Fruit fly (Drosophila melanogaster) whole organism, embryonic: Measurements from ENCODE around the gene CG12477.

Experiments
- BEAF-32 ChIP-seq: fragments of 200-800 bp; sonication (Bioruptor generic); optimal IDR thresholded peaks from 3 replicates; lab custom pipeline; 2017; ENCODE audit warnings: missing biosample characterization, missing genetic modification characterization, mild to moderate bottlenecking, moderate library complexity, missing genetic modification reagents
- C15 ChIP-seq: fragments of 200-800 bp; sonication (Bioruptor generic); IDR thresholded peaks from 3 replicates; pipeline ENCODE4 v1.3.6; 2022; ENCODE audit warnings: missing biosample characterization, missing genetic modification characterization
- CG12071 ChIP-seq: fragments of 200-800 bp; sonication (Bioruptor generic); optimal IDR thresholded peaks from 3 replicates; lab custom pipeline; 2018; ENCODE audit warnings: missing biosample characterization, mild to moderate bottlenecking, missing genetic modification characterization
- CG13287 ChIP-seq: fragments of 200-800 bp; sonication (Bioruptor generic); IDR thresholded peaks from 2 replicates; pipeline ENCODE4 v1.3.6; 2022; ENCODE audit warnings: missing biosample characterization, missing genetic modification characterization; ENCODE audit not compliant: partially characterized antibody
- CG14050 ChIP-seq: fragments of 200-800 bp; sonication (Bioruptor generic); IDR thresholded peaks from 3 replicates; pipeline ENCODE4 v1.3.6; 2022; ENCODE audit warnings: missing biosample characterization, missing genetic modification characterization
- CG15011 ChIP-seq: fragments of 200-800 bp; sonication (Bioruptor generic); optimal IDR thresholded peaks from 3 replicates; lab custom pipeline; 2018; ENCODE audit warnings: missing biosample characterization, mild to moderate bottlenecking, missing genetic modification characterization
- CG1647 ChIP-seq: fragments of 200-800 bp; sonication (Bioruptor generic); optimal IDR thresholded peaks from 3 replicates; lab custom pipeline; 2016; ENCODE audit warnings: missing biosample characterization, missing genetic modification characterization
- CG17568 ChIP-seq: fragments of 200-800 bp; sonication (Bioruptor generic); optimal IDR thresholded peaks from 2 replicates; lab custom pipeline; 2018; ENCODE audit warnings: missing biosample characterization, mild to moderate bottlenecking, missing genetic modification characterization, moderate library complexity
- CG2678 ChIP-seq: fragments of 200-800 bp; sonication (Bioruptor generic); optimal IDR thresholded peaks from 3 replicates; lab custom pipeline; 2019; ENCODE audit warnings: missing biosample characterization, mild to moderate bottlenecking, missing genetic modification characterization, moderate library complexity
- CG31365 ChIP-seq: fragments of 200-800 bp; sonication (Bioruptor generic); optimal IDR thresholded peaks from 2 replicates; lab custom pipeline; 2018; ENCODE audit warnings: missing biosample characterization, mild to moderate bottlenecking, missing genetic modification characterization
- CG32767 ChIP-seq: fragments of 200-800 bp; sonication (Bioruptor generic); IDR thresholded peaks from 2 replicates; pipeline ENCODE4 v1.3.6; 2022; ENCODE audit warnings: missing biosample characterization, missing genetic modification characterization
- CG4404 ChIP-seq: fragments of 200-800 bp; sonication (Bioruptor generic); IDR thresholded peaks from 2 replicates; pipeline ENCODE4 v1.3.6; 2022; ENCODE audit warnings: missing biosample characterization, missing genetic modification characterization
- CG4617 ChIP-seq: fragments of 200-800 bp; sonication (Bioruptor generic); optimal IDR thresholded peaks from 3 replicates; lab custom pipeline; 2016; ENCODE audit warnings: missing biosample characterization, missing genetic modification characterization, borderline replicate concordance
- CG5180 ChIP-seq: fragments of 200-800 bp; sonication (Bioruptor generic); optimal IDR thresholded peaks from 3 replicates; lab custom pipeline; 2017; ENCODE audit warnings: missing biosample characterization, missing genetic modification characterization, mild to moderate bottlenecking, moderate library complexity, missing genetic modification reagents
- CG7556 ChIP-seq: fragments of 200-800 bp; sonication (Bioruptor generic); optimal IDR thresholded peaks from 2 replicates; lab custom pipeline; 2017; ENCODE audit warnings: missing biosample characterization, mild to moderate bottlenecking, missing genetic modification characterization
- CG8281 ChIP-seq: fragments of 200-800 bp; sonication (Bioruptor generic); optimal IDR thresholded peaks from 2 replicates; lab custom pipeline; 2018; ENCODE audit warnings: missing biosample characterization, mild to moderate bottlenecking, missing genetic modification characterization, moderate library complexity
- CG8924 ChIP-seq: fragments of 200-800 bp; optimal IDR thresholded peaks from 3 replicates; lab custom pipeline; 2019; ENCODE audit warnings: missing biosample characterization, mild to moderate bottlenecking, missing genetic modification characterization, moderate library complexity
- CoRest ChIP-seq: fragments of 200-800 bp; sonication (Bioruptor generic); optimal IDR thresholded peaks from 3 replicates; lab custom pipeline; 2018; ENCODE audit warnings: missing biosample characterization, mild to moderate bottlenecking, missing genetic modification characterization, moderate library complexity
- D ChIP-seq, 2 experiments: fragments of 200-800 bp in 1 of 2; fragments of >200 bp in 1 of 2; sonication (Bioruptor generic) in 1 of 2; optimal IDR thresholded peaks; 2 replicates in 1 of 2; 3 replicates in 1 of 2; lab custom pipeline; 2017; ENCODE audit warnings: mild to moderate bottlenecking in 1 of 2, missing biosample characterization in 1 of 2, missing genetic modification characterization in 1 of 2, missing genetic modification reagents in 1 of 2
- Dbx ChIP-seq: fragments of 200-800 bp; sonication (Bioruptor generic); IDR thresholded peaks from 3 replicates; pipeline ENCODE4 v1.3.6; 2022; ENCODE audit warnings: missing biosample characterization, missing genetic modification characterization
- Dfd ChIP-seq, 2 experiments: fragments of >200 bp; optimal IDR thresholded peaks; 2 replicates each; lab custom pipeline; 2017; ENCODE audit warnings: missing biosample characterization in 2 of 2, missing genetic modification characterization in 2 of 2
- Dref ChIP-seq: fragments of 200-800 bp; sonication (Bioruptor generic); IDR thresholded peaks from 2 replicates; pipeline ENCODE4 v1.3.6; 2022; ENCODE audit warnings: missing biosample characterization, missing genetic modification characterization
- Drgx ChIP-seq: fragments of 200-800 bp; sonication (Bioruptor generic); IDR thresholded peaks from 2 replicates; pipeline ENCODE4 v1.3.6; 2022; ENCODE audit warnings: missing biosample characterization, missing genetic modification characterization
- Ets97D ChIP-seq: fragments of 200-800 bp; sonication (Bioruptor generic); optimal IDR thresholded peaks from 3 replicates; lab custom pipeline; 2016; ENCODE audit warnings: missing biosample characterization, missing genetic modification characterization
- Fer3 ChIP-seq: fragments of 200-800 bp; sonication (Bioruptor generic); optimal IDR thresholded peaks from 2 replicates; lab custom pipeline; 2018; ENCODE audit warnings: missing biosample characterization, mild to moderate bottlenecking, missing genetic modification characterization, moderate library complexity
- Lpt ChIP-seq: fragments of >200 bp; optimal IDR thresholded peaks from 2 replicates; lab custom pipeline; 2018; ENCODE audit warnings: missing biosample characterization, missing genetic modification characterization
- Mrtf ChIP-seq: fragments of 200-800 bp; sonication (Bioruptor generic); IDR thresholded peaks from 3 replicates; pipeline ENCODE4 v1.3.6; 2022; ENCODE audit warnings: missing biosample characterization, missing genetic modification characterization
- NFAT ChIP-seq: fragments of 200-800 bp; sonication (Bioruptor generic); IDR thresholded peaks from 2 replicates; pipeline ENCODE4 v1.3.6; 2022; ENCODE audit warnings: missing biosample characterization, missing genetic modification characterization
- Oaz ChIP-seq: fragments of 200-800 bp; sonication (Bioruptor generic); IDR thresholded peaks from 2 replicates; pipeline ENCODE4 v1.3.6; 2022; ENCODE audit warnings: missing biosample characterization, missing genetic modification characterization
- PHDP ChIP-seq: fragments of 200-800 bp; sonication (Bioruptor generic); optimal IDR thresholded peaks from 3 replicates; lab custom pipeline; 2018; ENCODE audit warnings: missing biosample characterization, mild to moderate bottlenecking, missing genetic modification characterization, moderate library complexity
- Pdp1 ChIP-seq, 2 experiments: fragments of 200-800 bp; sonication (Bioruptor generic); optimal IDR thresholded peaks; 3 replicates each; lab custom pipeline; 2016; ENCODE audit warnings: missing biosample characterization in 2 of 2, missing genetic modification characterization in 2 of 2, mild to moderate bottlenecking in 1 of 2, moderate library complexity in 1 of 2
- ac ChIP-seq: fragments of 200-800 bp; sonication (Bioruptor generic); optimal IDR thresholded peaks from 3 replicates; lab custom pipeline; 2017; ENCODE audit warnings: missing biosample characterization, mild to moderate bottlenecking, missing genetic modification characterization
- ap ChIP-seq: fragments of 200-800 bp; sonication (Bioruptor generic); IDR thresholded peaks from 2 replicates; pipeline ENCODE4 v1.3.6; 2022; ENCODE audit warnings: missing biosample characterization, missing genetic modification characterization
- ash1 ChIP-seq: fragments of 200-800 bp; sonication (Bioruptor generic); optimal IDR thresholded peaks from 2 replicates; lab custom pipeline; 2018; ENCODE audit warnings: missing biosample characterization, mild to moderate bottlenecking, missing genetic modification characterization
- az2 ChIP-seq: fragments of 200-800 bp; sonication (Bioruptor generic); optimal IDR thresholded peaks from 3 replicates; lab custom pipeline; 2016; ENCODE audit warnings: missing biosample characterization, missing genetic modification characterization
- bab2 ChIP-seq: fragments of 200-800 bp; sonication (Bioruptor generic); optimal IDR thresholded peaks from 2 replicates; lab custom pipeline; 2016; ENCODE audit warnings: missing biosample characterization, missing genetic modification characterization
- ci ChIP-seq: fragments of 200-800 bp; sonication (Bioruptor generic); IDR thresholded peaks from 3 replicates; pipeline ENCODE4 v1.3.6; 2022; ENCODE audit warnings: missing biosample characterization, missing genetic modification characterization
- croc ChIP-seq: fragments of 200-800 bp; sonication (Bioruptor generic); conservative IDR thresholded peaks from 3 replicates; pipeline ENCODE4 v1.3.6; 2022; ENCODE audit warnings: missing biosample characterization, missing genetic modification characterization
- dan ChIP-seq: fragments of 200-800 bp; sonication (Bioruptor generic); IDR thresholded peaks from 2 replicates; pipeline ENCODE4 v1.3.6; 2022; ENCODE audit warnings: missing biosample characterization, missing genetic modification characterization
- dimm ChIP-seq: fragments of 200-800 bp; sonication (Bioruptor generic); IDR thresholded peaks from 2 replicates; pipeline ENCODE4 v1.3.6; 2022; ENCODE audit warnings: missing biosample characterization, missing genetic modification characterization
- en ChIP-seq: fragments of 200-800 bp; sonication (Bioruptor generic); optimal IDR thresholded peaks from 2 replicates; lab custom pipeline; 2016; ENCODE audit warnings: missing biosample characterization, missing genetic modification characterization
- gsb ChIP-seq: fragments of 200-800 bp; sonication (Bioruptor generic); IDR thresholded peaks from 2 replicates; pipeline ENCODE4 v1.3.6; 2022; ENCODE audit warnings: missing biosample characterization, missing genetic modification characterization
- her ChIP-seq: fragments of 200-800 bp; sonication (Bioruptor generic); optimal IDR thresholded peaks from 2 replicates; lab custom pipeline; 2016; ENCODE audit warnings: missing biosample characterization, missing genetic modification characterization
- kah ChIP-seq: fragments of 200-800 bp; sonication (Bioruptor generic); optimal IDR thresholded peaks from 2 replicates; lab custom pipeline; 2018; ENCODE audit warnings: missing biosample characterization, mild to moderate bottlenecking, missing genetic modification characterization
- lola ChIP-seq, 3 experiments: fragments of >200 bp in 2 of 3; fragments of 200-800 bp in 1 of 3; sonication (Bioruptor generic) in 1 of 3; optimal IDR thresholded peaks; 2 replicates each; lab custom pipeline; 2017 to 2019; ENCODE audit warnings: missing biosample characterization in 3 of 3, missing genetic modification characterization in 3 of 3, mild to moderate bottlenecking in 1 of 3, moderate library complexity in 1 of 3
- pho ChIP-seq: fragments of 200-800 bp; sonication (Bioruptor generic); optimal IDR thresholded peaks from 2 replicates; lab custom pipeline; 2016; ENCODE audit warnings: missing biosample characterization, missing genetic modification characterization
- psq ChIP-seq: fragments of 200-800 bp; sonication (Bioruptor generic); optimal IDR thresholded peaks from 2 replicates; lab custom pipeline; 2017; ENCODE audit warnings: missing biosample characterization, missing genetic modification characterization
- pum ChIP-seq: fragments of 200-800 bp; sonication (Bioruptor generic); optimal IDR thresholded peaks from 2 replicates; lab custom pipeline; 2016; ENCODE audit warnings: missing biosample characterization, missing genetic modification characterization
- shn ChIP-seq: fragments of 200-800 bp; sonication (Bioruptor generic); optimal IDR thresholded peaks from 3 replicates; lab custom pipeline; 2016; ENCODE audit warnings: missing biosample characterization, missing genetic modification characterization
- toy ChIP-seq: fragments of 200-800 bp; sonication (Bioruptor generic); IDR thresholded peaks from 2 replicates; pipeline ENCODE4 v1.3.6; 2022; ENCODE audit warnings: missing biosample characterization, missing genetic modification characterization

The CG12477 gene

DNA sequence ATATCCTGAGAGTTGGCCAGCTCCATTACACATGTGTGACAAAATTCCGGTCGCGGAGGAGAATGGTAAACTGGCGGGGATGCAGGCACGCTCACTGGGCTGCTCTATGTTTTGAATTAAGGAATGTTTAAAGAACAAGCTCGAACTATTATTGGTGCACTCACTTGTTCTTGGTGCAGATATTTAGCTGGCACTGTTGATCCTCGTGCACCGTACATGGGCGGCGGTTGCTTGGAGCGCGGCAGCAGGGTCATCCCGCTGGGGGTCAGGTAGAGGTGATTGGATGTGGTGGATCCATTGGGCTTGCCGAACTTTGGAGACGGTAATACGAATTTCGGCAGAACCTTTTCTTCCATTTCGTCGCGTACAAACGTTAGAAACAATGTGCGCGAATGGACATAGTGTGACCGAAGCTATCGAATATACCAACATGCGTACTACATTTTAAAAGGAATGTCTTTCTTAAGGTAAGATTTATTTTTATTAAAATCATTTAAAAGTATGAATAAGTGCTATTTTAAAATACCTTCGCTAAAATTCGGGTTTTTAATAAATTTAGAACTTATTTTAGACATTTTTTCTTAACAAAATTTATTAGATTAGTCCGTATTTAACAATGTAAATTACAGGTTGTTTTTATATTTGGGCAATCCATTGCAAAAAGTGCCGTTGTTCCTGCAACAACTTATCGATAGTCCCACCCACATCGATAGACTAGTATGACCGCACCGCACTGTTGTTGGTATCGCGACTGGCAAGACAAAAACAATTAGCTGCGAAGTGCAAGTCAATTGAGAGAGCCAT, 25.1 kb upstream of the CG12477 start, which contains the start of the genes Nufip and Atg3 (continued):
- TF ChIP-seq dimm (no peak), croc (GFP tag; lab: Robert Waterston, UW) (no peak), CG1647 (GFP tag; lab: Kevin White, UChicago) (no peak), Dref (GFP tag; lab: Robert Waterston, UW) (peak; percentile 80), Drgx (no peak), ash1 (GFP tag; lab: Kevin White, UChicago) (no peak), pum (no peak), Dfd (GFP tag; optimal IDR thresholded peaks at IDR 0.05; lab: Kevin White, UChicago) (no peak), CG13287 (GFP tag; lab: Robert Waterston, UW) (peak; percentile 83), az2 (GFP tag; lab: Kevin White, UChicago) (no peak), C15 (GFP tag; lab: Robert Waterston, UW) (no peak), toy (GFP tag; lab: Robert Waterston, UW) (no peak), CoRest (tag; lab: Kevin White, UChicago) (peak; percentile 64), D (optimal IDR thresholded peaks at IDR 0.05; lab: Kevin White, UChicago) (peak; percentile 3), D (GFP tag; optimal IDR thresholded peaks at IDR 0.05; lab: Kevin White, UChicago) (no peak), her (GFP tag; lab: Kevin White, UChicago) (no peak), PHDP (tag; lab: Kevin White, UChicago) (peak; percentile 39), BEAF-32 (GFP tag; lab: Kevin White, UChicago) (peak; percentile 88), dan (GFP tag; lab: Robert Waterston, UW) (no peak), CG7556 (GFP tag; lab: Kevin White, UChicago) (peak; percentile 19), CG2678 (tag; lab: Kevin White, UChicago) (peak; percentile 35), Ets97D (peak; percentile 30), CG8924 (no peak), Oaz (GFP tag; lab: Robert Waterston, UW) (no peak), en (GFP tag; lab: Kevin White, UChicago) (no peak), CG8281 (no peak), ci (GFP tag; lab: Robert Waterston, UW) (no peak), Dbx (GFP tag; lab: Robert Waterston, UW) (no peak), CG12071 (GFP tag; lab: Kevin White, UChicago) (no peak), CG5180 (GFP tag; lab: Kevin White, UChicago) (no peak), ac (GFP tag; lab: Kevin White, UChicago) (no peak), NFAT (GFP tag; lab: Robert Waterston, UW) (no peak), Pdp1 (GFP tag; optimal IDR thresholded peaks at IDR 0.05; lab: Kevin White, UChicago) (peak in 1 of 2 experiments; percentile 40), CG15011 (GFP tag; lab: Kevin White, UChicago) (no peak), Lpt (GFP tag; lab: Kevin White, UChicago) (no peak), CG14050 (GFP tag; lab: Robert Waterston, UW) (no peak), shn (GFP tag; lab: Kevin White, UChicago) (no peak), lola (GFP tag; optimal IDR thresholded peaks at IDR 0.05; lab: Kevin White, UChicago) (peak in 1 of 3 experiments; percentile 19), Fer3 (no peak), kah (GFP tag; lab: Kevin White, UChicago) (peak; percentile 51), CG31365 (tag; lab: Kevin White, UChicago) (no peak), CG4617 (GFP tag; lab: Kevin White, UChicago) (no peak), Mrtf (GFP tag; lab: Robert Waterston, UW) (no peak), gsb (GFP tag; lab: Robert Waterston, UW) (no peak), ap (GFP tag; lab: Robert Waterston, UW) (no peak), psq (GFP tag; lab: Kevin White, UChicago) (no peak), CG17568 (GFP tag; lab: Kevin White, UChicago) (no peak), bab2 (GFP tag; lab: Kevin White, UChicago) (no peak), CG4404 (GFP tag; lab: Robert Waterston, UW) (no peak), pho (no peak), CG32767 (GFP tag; lab: Robert Waterston, UW) (no peak)
